Worm (Caenorhabditis elegans): Measurements from ENCODE around the gene oac-22.

Gene oac-22

DNA sequence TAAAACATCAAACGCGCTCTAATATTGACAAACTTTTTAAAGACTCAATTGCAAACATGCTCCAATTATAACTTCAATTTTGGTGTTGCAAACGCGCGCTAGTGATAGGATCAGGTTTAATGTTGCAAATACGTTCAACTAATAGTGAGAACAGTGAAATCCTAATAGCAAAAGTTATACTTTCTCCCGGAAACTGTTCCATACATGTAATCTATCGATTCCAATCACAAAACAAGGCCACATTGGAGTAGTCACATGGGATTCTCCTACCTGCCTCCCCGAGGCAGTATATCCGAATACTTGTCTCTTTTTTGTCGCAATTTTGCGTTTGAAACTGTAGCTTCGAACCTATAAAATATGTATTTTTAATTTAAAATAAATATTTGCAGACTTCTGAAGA is 15.6 kb upstream of the oac-22 start:
- no peak for TF ChIP-seq nhr-2 (tag; optimal IDR thresholded peaks at IDR 0.05)
- TF ChIP-seq cnd-1 (tag; optimal IDR thresholded peaks at IDR 0.05): no peak
- TF ChIP-seq elt-3 (tag; optimal IDR thresholded peaks at IDR 0.05): no peak
- no peak for TF ChIP-seq drap-1 (GFP tag; optimal IDR thresholded peaks at IDR 0.05)
- no peak for TF ChIP-seq unc-39 (tag; optimal IDR thresholded peaks at IDR 0.05)
- no peak for TF ChIP-seq lsy-2 (tag; optimal IDR thresholded peaks at IDR 0.05)
- TF ChIP-seq ztf-11 (tag; optimal IDR thresholded peaks at IDR 0.05): no peak
- TF ChIP-seq lin-13 (tag; optimal IDR thresholded peaks at IDR 0.05): no peak
- TF ChIP-seq M03D4.4 (tag; optimal IDR thresholded peaks at IDR 0.05): no peak
- TF ChIP-seq ceh-39 (tag; optimal IDR thresholded peaks at IDR 0.05): no peak
- no peak for TF ChIP-seq snpc-4 (tag; optimal IDR thresholded peaks at IDR 0.05)
- no peak for TF ChIP-seq nhr-28 (tag; optimal IDR thresholded peaks at IDR 0.05)
- no peak for TF ChIP-seq hlh-1 (tag; optimal IDR thresholded peaks at IDR 0.05)
- no peak for TF ChIP-seq unc-62 (GFP tag; optimal IDR thresholded peaks at IDR 0.05)
- TF ChIP-seq ces-1 (GFP tag; optimal IDR thresholded peaks at IDR 0.05): no peak
- no peak for TF ChIP-seq sptf-1 (tag; optimal IDR thresholded peaks at IDR 0.05)
- TF ChIP-seq sem-2 (GFP tag; optimal IDR thresholded peaks at IDR 0.05): no peak
- no peak for TF ChIP-seq nhr-12 (tag; optimal IDR thresholded peaks at IDR 0.05)
- TF ChIP-seq zip-8 (tag; optimal IDR thresholded peaks at IDR 0.05): no peak
- no peak for TF ChIP-seq lin-32 (GFP tag; optimal IDR thresholded peaks at IDR 0.05)

DNA sequence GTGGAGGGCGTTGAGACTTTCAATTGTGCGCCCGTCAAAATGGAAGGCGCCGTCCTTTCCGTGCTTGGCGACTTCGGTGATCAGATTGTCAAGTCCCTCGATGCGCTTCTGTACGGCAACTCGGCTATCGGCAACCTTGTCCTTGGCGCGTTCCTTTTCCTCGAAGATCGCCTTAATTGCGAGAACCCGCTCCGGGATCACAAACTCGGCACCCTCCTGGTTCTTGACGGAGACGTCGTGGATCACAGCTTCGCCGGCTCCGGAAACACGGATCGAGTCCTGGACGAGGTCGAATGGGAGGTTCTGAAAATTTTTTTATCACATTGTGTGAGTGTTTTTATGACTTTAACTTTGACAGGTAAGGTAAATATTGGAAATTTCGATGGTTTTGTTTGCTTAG is 12.3 kb upstream of the oac-22 start:
- no peak for TF ChIP-seq elt-3 (tag; optimal IDR thresholded peaks at IDR 0.05)
- TF ChIP-seq elt-1 (tag; optimal IDR thresholded peaks at IDR 0.05; ENCODE audit: borderline replicate concordance, insufficient read depth): no peak
- no peak for TF ChIP-seq hlh-1 (tag; optimal IDR thresholded peaks at IDR 0.05)
- no peak for TF ChIP-seq pha-4 (tag; optimal IDR thresholded peaks at IDR 0.05)
- no peak for TF ChIP-seq sem-2 (GFP tag; optimal IDR thresholded peaks at IDR 0.05)
- no peak for TF ChIP-seq ztf-11 (tag; optimal IDR thresholded peaks at IDR 0.05)
- TF ChIP-seq mab-5 (tag; optimal IDR thresholded peaks at IDR 0.05): no peak
- TF ChIP-seq snpc-4 (tag; optimal IDR thresholded peaks at IDR 0.05): no peak
- TF ChIP-seq unc-62 (GFP tag; optimal IDR thresholded peaks at IDR 0.05): no peak
- no peak for TF ChIP-seq nhr-12 (tag; optimal IDR thresholded peaks at IDR 0.05)
- TF ChIP-seq tbx-8 (GFP tag; optimal IDR thresholded peaks at IDR 0.05): no peak
- no peak for TF ChIP-seq mls-2 (tag; optimal IDR thresholded peaks at IDR 0.05)
- TF ChIP-seq ceh-83 (GFP tag; optimal IDR thresholded peaks at IDR 0.05): no peak
- no peak for TF ChIP-seq nhr-237 (tag; optimal IDR thresholded peaks at IDR 0.05)
- TF ChIP-seq nhr-28 (tag; optimal IDR thresholded peaks at IDR 0.05): no peak
- no peak for TF ChIP-seq zip-8 (tag; optimal IDR thresholded peaks at IDR 0.05)
- TF ChIP-seq unc-120 (tag; optimal IDR thresholded peaks at IDR 0.05; ENCODE audit: poor library complexity, severe bottlenecking): no peak
- TF ChIP-seq lsy-2 (tag; optimal IDR thresholded peaks at IDR 0.05): no peak
- TF ChIP-seq ceh-39 (tag; optimal IDR thresholded peaks at IDR 0.05): no peak
- no peak for TF ChIP-seq unc-39 (tag; optimal IDR thresholded peaks at IDR 0.05)

DNA sequence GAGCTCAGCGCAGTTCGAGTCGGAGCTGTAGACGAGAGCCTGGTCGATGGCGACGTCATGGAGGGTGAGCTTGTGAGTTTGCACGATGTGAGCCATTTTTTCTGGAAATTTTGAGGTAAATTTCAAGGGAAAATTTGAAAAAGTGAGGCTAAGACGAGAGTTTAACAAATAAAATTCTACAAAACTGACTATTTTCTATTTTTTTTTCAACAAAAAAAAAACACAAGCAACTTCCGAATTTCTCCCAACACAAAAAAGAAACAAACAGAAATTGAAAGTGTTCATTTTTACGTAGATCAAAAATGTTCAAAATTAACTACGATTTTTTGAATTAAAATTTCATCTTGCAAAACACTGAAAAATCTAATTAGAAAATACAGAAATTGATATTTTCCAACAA is 11.8 kb upstream of the oac-22 start, which contains the start of gene F37C4.5:
TSS of gene F37C4.5 (minus strand) at position 101 of the 400 bp plus-strand sequence.
- TF ChIP-seq elt-1 (tag; optimal IDR thresholded peaks at IDR 0.05; ENCODE audit: borderline replicate concordance, insufficient read depth): no peak
- TF ChIP-seq mab-5 (tag; optimal IDR thresholded peaks at IDR 0.05): no peak
- no peak for TF ChIP-seq ham-2 (GFP tag; optimal IDR thresholded peaks at IDR 0.05)
- TF ChIP-seq M03D4.4 (tag; optimal IDR thresholded peaks at IDR 0.05): no peak
- no peak for TF ChIP-seq nhr-28 (tag; optimal IDR thresholded peaks at IDR 0.05)
- TF ChIP-seq unc-62 (GFP tag; optimal IDR thresholded peaks at IDR 0.05): no peak
- no peak for TF ChIP-seq nhr-76 (tag; optimal IDR thresholded peaks at IDR 0.05)
- no peak for TF ChIP-seq nhr-12 (tag; optimal IDR thresholded peaks at IDR 0.05)
- TF ChIP-seq lin-13 (tag; optimal IDR thresholded peaks at IDR 0.05): no peak
- TF ChIP-seq flh-1 (GFP tag; optimal IDR thresholded peaks at IDR 0.05): no peak

DNA sequence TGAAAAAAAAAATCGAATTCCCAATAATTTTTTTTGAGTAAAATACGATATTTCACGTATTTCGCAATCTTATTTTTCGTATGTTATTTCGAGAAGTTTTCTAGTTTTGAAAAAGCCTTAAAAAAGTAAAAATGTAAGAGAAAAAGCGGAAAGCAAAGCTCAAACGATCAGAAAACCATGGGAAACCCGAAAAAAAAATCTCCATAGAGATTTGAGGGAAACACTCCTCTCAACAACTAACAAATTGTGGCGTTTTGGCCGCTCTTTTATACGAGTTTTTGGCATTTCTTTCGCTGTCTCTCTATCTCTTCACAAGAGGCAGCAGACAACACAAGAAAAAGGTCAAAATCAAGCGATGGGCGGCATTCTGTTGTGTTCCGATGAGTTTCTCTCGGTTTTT is 11.1 kb upstream of the oac-22 start:
- TF ChIP-seq sptf-1 (tag; optimal IDR thresholded peaks at IDR 0.05): peak; percentile 18
- no peak for TF ChIP-seq tbx-8 (GFP tag; optimal IDR thresholded peaks at IDR 0.05)
- TF ChIP-seq nhr-237 (tag; optimal IDR thresholded peaks at IDR 0.05): no peak
- TF ChIP-seq ceh-83 (GFP tag; optimal IDR thresholded peaks at IDR 0.05): peak; percentile 34

DNA sequence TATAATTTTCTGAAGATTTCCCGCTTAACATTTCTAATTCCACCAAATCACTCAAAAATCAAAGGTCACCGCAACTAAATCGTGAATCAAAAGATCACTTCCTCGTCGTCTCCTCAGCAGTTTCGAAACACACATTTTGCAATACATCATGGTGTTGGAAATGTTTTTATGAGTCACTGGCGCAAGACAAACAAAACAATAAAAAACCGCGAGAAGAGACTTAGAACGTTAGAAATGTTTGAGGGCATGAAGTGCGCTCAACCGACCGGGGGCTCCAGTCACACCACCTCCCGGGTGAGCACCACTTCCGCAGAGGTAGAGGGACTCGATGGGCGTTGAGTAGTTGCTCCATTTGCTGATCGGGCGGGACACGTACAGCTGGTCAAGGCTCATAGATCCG is 10.2 kb upstream of the oac-22 start:
- no peak for TF ChIP-seq ceh-39 (tag; optimal IDR thresholded peaks at IDR 0.05)
- no peak for TF ChIP-seq zip-8 (tag; optimal IDR thresholded peaks at IDR 0.05)
- TF ChIP-seq cnd-1 (tag; optimal IDR thresholded peaks at IDR 0.05): no peak
- no peak for TF ChIP-seq mep-1 (tag; optimal IDR thresholded peaks at IDR 0.05)
- TF ChIP-seq elt-1 (tag; optimal IDR thresholded peaks at IDR 0.05; ENCODE audit: borderline replicate concordance, insufficient read depth): no peak
